Worm (Caenorhabditis elegans) whole organism, L1 larva: ENCODE data around the gene jmjd-1.2.

ENCODE experiments used
- dpl-1 ChIP-seq, 3 experiments: fragments of 150-350 bp in 2 of 3; sonication (generic microtip) in 1 of 3; optimal IDR thresholded peaks; 2 replicates each; lab custom pipeline; 2014 to 2017; ENCODE audit warnings: missing biosample characterization in 3 of 3, missing genetic modification characterization in 3 of 3, missing genetic modification reagents in 3 of 3
- fkh-10 ChIP-seq: sonication (generic microtip); optimal IDR thresholded peaks from 2 replicates; lab custom pipeline; 2017; ENCODE audit warnings: missing biosample characterization, missing genetic modification reagents, missing genetic modification characterization
- skn-1 ChIP-seq: fragments of 150-350 bp; optimal IDR thresholded peaks from 2 replicates; lab custom pipeline; 2014; ENCODE audit warnings: missing biosample characterization, missing genetic modification characterization
- unc-30 ChIP-seq: sonication (generic microtip); optimal IDR thresholded peaks from 2 replicates; lab custom pipeline; 2017; ENCODE audit warnings: missing biosample characterization, missing genetic modification characterization
- vab-15 ChIP-seq: sonication (generic microtip); optimal IDR thresholded peaks from 2 replicates; lab custom pipeline; 2017; ENCODE audit warnings: missing genotype, mild to moderate bottlenecking, missing genetic modification characterization, missing compliant biosample characterization

DNA sequence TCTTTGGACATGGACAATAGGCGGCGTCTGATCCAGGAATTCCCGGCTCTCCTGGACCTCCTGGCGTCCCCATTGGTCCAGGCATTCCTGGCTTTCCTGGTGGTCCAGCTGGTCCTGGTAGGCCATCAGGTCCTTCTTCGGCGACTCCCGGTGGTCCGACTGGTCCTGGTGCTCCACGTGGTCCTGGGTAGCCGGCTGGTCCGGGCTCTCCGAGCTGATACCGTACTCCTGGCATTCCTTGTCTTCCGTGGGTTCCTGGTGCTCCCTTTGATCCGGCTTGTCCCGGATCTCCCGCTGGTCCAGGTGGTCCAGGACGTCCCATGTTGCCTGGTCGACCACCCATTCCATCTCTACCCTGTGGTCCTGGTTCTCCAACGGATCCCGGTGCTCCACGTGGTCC, 4.8 kb upstream of the jmjd-1.2 start:
- TF ChIP-seq vab-15 (tag; lab: Kevin White, UChicago) (no peak), dpl-1 (GFP tag; optimal IDR thresholded peaks at IDR 0.05; lab: Kevin White, UChicago) (no peak), skn-1 (tag; lab: Kevin White, UChicago) (no peak), fkh-10 (GFP tag; lab: Kevin White, UChicago) (no peak), unc-30 (no peak)
